Worm (Caenorhabditis elegans) whole organism, late embryonic: Measurements from ENCODE around the gene aqp-2.

Source experiments
- Y22D7AL.16 ChIP-seq: sonication (generic microtip); optimal IDR thresholded peaks from 2 replicates; lab custom pipeline; 2016; ENCODE audit warnings: missing genetic modification characterization, missing compliant biosample characterization
- ama-1 ChIP-seq: fragments of 150-350 bp; optimal IDR thresholded peaks from 2 replicates; lab custom pipeline; 2014
- ceh-14 ChIP-seq: sonication (generic microtip); optimal IDR thresholded peaks from 2 replicates; lab custom pipeline; 2016; ENCODE audit warnings: missing genotype, missing genetic modification characterization, missing compliant biosample characterization
- ceh-19 ChIP-seq: fragments of 200-800 bp; sonication (Bioruptor generic); optimal IDR thresholded peaks from 2 replicates; lab custom pipeline; 2018; ENCODE audit warnings: mild to moderate bottlenecking, missing genetic modification characterization, missing compliant biosample characterization
- ceh-2 ChIP-seq: sonication (generic microtip); optimal IDR thresholded peaks from 2 replicates; lab custom pipeline; 2016; ENCODE audit warnings: missing genotype, missing genetic modification characterization, missing compliant biosample characterization
- ceh-24 ChIP-seq: sonication (generic microtip); optimal IDR thresholded peaks from 2 replicates; lab custom pipeline; 2016; ENCODE audit warnings: mild to moderate bottlenecking, missing genetic modification characterization, missing compliant biosample characterization
- ceh-31 ChIP-seq: sonication (generic microtip); optimal IDR thresholded peaks from 2 replicates; lab custom pipeline; 2016; ENCODE audit warnings: missing genetic modification characterization, missing compliant biosample characterization
- ceh-6 ChIP-seq: fragments of 200-800 bp; sonication (Bioruptor generic); optimal IDR thresholded peaks from 2 replicates; lab custom pipeline; 2018; ENCODE audit warnings: mild to moderate bottlenecking, missing genetic modification characterization, missing compliant biosample characterization
- eyg-1 ChIP-seq: sonication (generic microtip); optimal IDR thresholded peaks from 2 replicates; lab custom pipeline; 2016; ENCODE audit warnings: missing genotype, missing genetic modification characterization, missing compliant biosample characterization
- fkh-6 ChIP-seq: sonication (generic microtip); optimal IDR thresholded peaks from 2 replicates; lab custom pipeline; 2016; ENCODE audit warnings: missing genetic modification characterization, missing compliant biosample characterization
- gmeb-2 ChIP-seq: sonication (generic microtip); optimal IDR thresholded peaks from 2 replicates; lab custom pipeline; 2016; ENCODE audit warnings: missing genetic modification characterization, inconsistent platforms, missing compliant biosample characterization
- hlh-30 ChIP-seq: sonication (generic microtip); optimal IDR thresholded peaks from 2 replicates; lab custom pipeline; 2017; ENCODE audit warnings: antibody characterized with exemption, missing genetic modification characterization, missing compliant biosample characterization; ENCODE audit not compliant: insufficient read depth
- hlh-8 ChIP-seq: sonication (generic microtip); optimal IDR thresholded peaks from 2 replicates; lab custom pipeline; 2016; ENCODE audit warnings: missing genotype, missing genetic modification characterization, missing compliant biosample characterization
- lim-6 ChIP-seq: sonication (generic microtip); optimal IDR thresholded peaks from 2 replicates; lab custom pipeline; 2016; ENCODE audit warnings: missing genetic modification characterization, missing compliant biosample characterization
- madf-2 ChIP-seq: sonication (generic microtip); optimal IDR thresholded peaks from 2 replicates; lab custom pipeline; 2017; ENCODE audit warnings: missing genetic modification characterization, missing compliant biosample characterization
- nfya-1 ChIP-seq: sonication (generic microtip); optimal IDR thresholded peaks from 2 replicates; lab custom pipeline; 2017; ENCODE audit warnings: missing genetic modification characterization, mild to moderate bottlenecking, missing compliant biosample characterization, antibody characterized with exemption, moderate library complexity
- pag-3 ChIP-seq: sonication (generic microtip); optimal IDR thresholded peaks from 2 replicates; lab custom pipeline; 2016; ENCODE audit warnings: missing compliant biosample characterization, missing genetic modification characterization, borderline replicate concordance
- ref-2 ChIP-seq: sonication (generic microtip); optimal IDR thresholded peaks from 2 replicates; lab custom pipeline; 2016; ENCODE audit warnings: missing genetic modification characterization, missing compliant biosample characterization
- rnt-1 ChIP-seq: sonication (generic microtip); optimal IDR thresholded peaks from 2 replicates; lab custom pipeline; 2016; ENCODE audit warnings: missing genetic modification characterization, missing compliant biosample characterization
- sdc-2 ChIP-seq: sonication (generic microtip); optimal IDR thresholded peaks from 2 replicates; lab custom pipeline; 2016; ENCODE audit warnings: missing genotype, missing genetic modification characterization, missing compliant biosample characterization
- sox-2 ChIP-seq: fragments of 200-800 bp; sonication (Bioruptor generic); IDR thresholded peaks from 2 replicates; pipeline ENCODE4 v1.3.6; 2022; ENCODE audit warnings: missing genetic modification reagents, missing genetic modification characterization, missing compliant biosample characterization
- sox-4 ChIP-seq: sonication (generic microtip); optimal IDR thresholded peaks from 2 replicates; lab custom pipeline; 2017; ENCODE audit warnings: mild to moderate bottlenecking, missing genetic modification characterization, inconsistent platforms, missing compliant biosample characterization
- tbx-2 ChIP-seq: sonication (generic microtip); optimal IDR thresholded peaks from 2 replicates; lab custom pipeline; 2016; ENCODE audit warnings: missing genetic modification characterization, missing compliant biosample characterization
- ttx-3 ChIP-seq: sonication (generic microtip); optimal IDR thresholded peaks from 2 replicates; lab custom pipeline; 2016; ENCODE audit warnings: missing genetic modification reagents, missing genetic modification characterization, missing compliant biosample characterization
- unc-3 ChIP-seq, 2 experiments: fragments of 200-800 bp in 1 of 2; sonication (Bioruptor generic) in 1 of 2; sonication (generic microtip) in 1 of 2; conservative IDR thresholded peaks in 1 of 2; optimal IDR thresholded peaks in 1 of 2; 2 replicates each; pipeline versions ENCODE4 v1.3.6 to Lab custom; 2016 to 2022; ENCODE audit warnings: missing compliant biosample characterization in 2 of 2, missing genetic modification characterization in 2 of 2, missing genetic modification reagents in 1 of 2
- unc-42 ChIP-seq: sonication (generic microtip); optimal IDR thresholded peaks from 2 replicates; lab custom pipeline; 2016; ENCODE audit warnings: missing genotype, missing genetic modification characterization, missing compliant biosample characterization
- unc-55 ChIP-seq: sonication (generic microtip); optimal IDR thresholded peaks from 2 replicates; lab custom pipeline; 2017; ENCODE audit warnings: missing biosample characterization, missing genetic modification reagents, missing genetic modification characterization

aqp-2 gene

DNA sequence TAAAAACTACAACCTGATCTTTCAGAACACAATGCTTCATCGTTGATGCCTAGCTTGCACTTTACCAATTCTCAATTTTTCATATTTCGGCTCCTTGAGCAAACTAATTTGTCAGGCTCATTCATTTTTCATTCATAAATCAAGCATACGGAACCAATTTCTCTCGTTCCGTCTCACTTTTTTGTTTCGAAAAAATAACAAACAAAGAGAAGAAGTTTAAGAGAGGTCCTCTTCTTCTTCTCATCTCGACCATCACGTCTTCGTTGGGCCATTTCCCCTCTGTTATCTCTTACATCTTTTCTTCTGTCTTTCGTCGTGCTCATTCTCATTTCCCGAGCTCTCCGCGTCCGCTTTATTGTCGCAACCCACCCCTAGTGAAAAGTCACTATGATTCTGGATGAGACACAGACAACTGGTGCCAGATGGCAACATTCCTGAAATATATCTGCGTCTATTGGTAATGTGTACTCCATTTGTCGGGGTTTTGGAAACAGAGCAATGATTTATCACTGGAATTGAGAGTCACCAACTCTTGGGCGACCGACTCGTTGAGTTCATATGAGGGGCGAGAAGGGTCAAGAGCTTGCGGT, 3.0 kb upstream of the aqp-2 start (continued):
- no peak for TF ChIP-seq sox-4 (tag; lab: Kevin White, UChicago)
- TF ChIP-seq hlh-8 (tag; lab: Kevin White, UChicago): peak; percentile 87

ce11 chrII:9263784-9264183, 2.0 kb upstream of the aqp-2 start:
- TF ChIP-seq eyg-1 (tag; lab: Kevin White, UChicago) (no peak), hlh-30 (tag; lab: Kevin White, UChicago) (peak; percentile 34)

DNA sequence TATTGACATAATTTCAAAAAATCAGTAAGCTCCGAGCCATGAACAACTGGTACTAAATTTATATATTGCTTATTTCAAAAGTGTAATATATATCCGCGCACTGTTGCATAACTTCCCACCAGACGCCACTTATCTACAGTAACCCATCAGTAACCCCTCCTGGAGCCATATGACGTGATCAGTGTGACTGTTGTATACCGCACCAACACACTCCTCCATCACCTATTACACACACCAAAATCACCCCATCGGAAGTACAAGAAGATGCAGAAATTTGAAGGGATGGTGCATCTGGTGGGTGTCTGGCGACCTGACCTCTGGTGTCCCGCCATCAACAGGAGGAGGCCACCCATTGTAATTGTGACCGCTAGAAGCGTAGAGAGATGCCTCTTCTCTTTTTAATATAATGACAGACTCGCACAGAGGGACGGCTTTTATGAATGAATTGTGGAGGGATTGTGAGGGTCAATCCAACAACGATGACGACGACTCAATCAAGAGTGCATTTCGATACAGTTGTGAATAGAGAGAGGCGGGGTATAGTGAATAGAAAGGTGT, 1.1 kb upstream of the aqp-2 start:
- TF ChIP-seq rnt-1 (tag; lab: Kevin White, UChicago): no peak
- peak; percentile 40 for TF ChIP-seq ceh-31 (tag; lab: Kevin White, UChicago)
- TF ChIP-seq sox-2 (GFP tag; lab: Robert Waterston, UW): peak; percentile 49
- peak; percentile 46 for TF ChIP-seq unc-55 (GFP tag; lab: Kevin White, UChicago)
- peak; percentile 75 for TF ChIP-seq ref-2 (tag; lab: Kevin White, UChicago)
- peak; percentile 11 for TF ChIP-seq hlh-8 (tag; lab: Kevin White, UChicago)
- peak; percentile 18 for TF ChIP-seq tbx-2 (tag; lab: Kevin White, UChicago)
- peak; percentile 12 for TF ChIP-seq ceh-2
- peak; percentile 25 for TF ChIP-seq nfya-1 (tag; lab: Kevin White, UChicago)
- no peak for TF ChIP-seq ceh-14 (tag; lab: Kevin White, UChicago)
- TF ChIP-seq, all 69 proteins: peak for 8

ce11 chrII:9261403-9261802, 378 bp downstream of the aqp-2 start:
- no peak for TF ChIP-seq lim-6
- TF ChIP-seq unc-3 (GFP tag; conservative IDR thresholded peaks at IDR 0.05; lab: Robert Waterston, UW): no peak
- TF ChIP-seq unc-3 (tag; optimal IDR thresholded peaks at IDR 0.05; lab: Kevin White, UChicago): peak; percentile 16
- no peak for TF ChIP-seq sdc-2
- no peak for TF ChIP-seq ceh-19 (GFP tag; lab: Kevin White, UChicago)
- TF ChIP-seq unc-42 (tag; lab: Kevin White, UChicago): peak; percentile 5
- no peak for TF ChIP-seq Y22D7AL.16 (tag; lab: Kevin White, UChicago)
- TF ChIP-seq, all 69 proteins: peak for 2

DNA sequence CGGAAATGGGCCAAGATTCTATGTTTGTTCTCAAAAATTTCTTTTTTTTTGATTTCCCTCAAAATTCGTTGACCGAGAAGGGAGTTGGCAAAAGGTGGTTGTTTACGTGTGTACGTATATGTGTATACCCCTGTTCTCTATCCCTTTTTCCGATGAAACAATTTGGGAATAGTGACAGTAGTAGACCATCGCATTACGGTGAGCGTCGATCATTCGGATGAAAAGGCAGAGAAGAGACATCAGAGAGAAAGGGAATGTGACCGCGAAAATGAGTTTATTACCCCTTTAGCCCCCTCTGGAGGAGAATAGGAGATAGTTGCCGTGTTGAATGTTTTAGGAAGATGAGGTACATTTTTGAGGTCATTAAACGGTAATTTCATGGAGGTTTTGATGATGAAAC, 1.8 kb downstream of the aqp-2 start:
- TF ChIP-seq unc-55 (GFP tag; lab: Kevin White, UChicago) (peak; percentile 19), gmeb-2 (tag; lab: Kevin White, UChicago) (no peak), pag-3 (tag; lab: Kevin White, UChicago) (no peak), ama-1 (lab: Kevin White, UChicago) (peak; percentile 65), nfya-1 (tag; lab: Kevin White, UChicago) (peak; percentile 5)

ce11 chrII:9258566-9258965, 3.2 kb downstream of the aqp-2 start:
- TF ChIP-seq ama-1 (lab: Kevin White, UChicago): peak; percentile 68
- TF ChIP-seq fkh-6 (tag; lab: Kevin White, UChicago): no peak

- TF ChIP-seq ceh-24 (tag; lab: Kevin White, UChicago) (peak; percentile 9), madf-2 (tag; lab: Kevin White, UChicago) (peak; percentile 25), ttx-3 (tag; lab: Kevin White, UChicago) (no peak), ceh-6 (GFP tag; lab: Kevin White, UChicago) (peak; percentile 17)
These were observed 3.7 kb downstream of the aqp-2 start for ce11 chrII:9258034-9258556.
